Worm (Caenorhabditis elegans): ENCODE data around the gene srh-252.

- TF ChIP-seq lin-54 (GFP tag; optimal IDR thresholded peaks at IDR 0.05): no peak
- TF ChIP-seq hsf-1 (GFP tag; IDR thresholded peaks at IDR 0.05): no peak
- no peak for TF ChIP-seq atf-7 (tag; optimal IDR thresholded peaks at IDR 0.05)
- TF ChIP-seq Y56A3A.18 (GFP tag; IDR thresholded peaks at IDR 0.05): no peak
- TF ChIP-seq unc-130 (GFP tag; optimal IDR thresholded peaks at IDR 0.05): no peak
- TF ChIP-seq dpl-1 (GFP tag; optimal IDR thresholded peaks at IDR 0.05): no peak
- no peak for TF ChIP-seq F23B12.7 (tag; optimal IDR thresholded peaks at IDR 0.05; ENCODE audit: insufficient read depth)
- no peak for TF ChIP-seq T07F8.4 (tag; optimal IDR thresholded peaks at IDR 0.05)
Measured at ce11 chrV:17223305-17223704, at the start of gene srh-252.
